Worm (Caenorhabditis elegans): ENCODE results near the gene snr-6.

DNA sequence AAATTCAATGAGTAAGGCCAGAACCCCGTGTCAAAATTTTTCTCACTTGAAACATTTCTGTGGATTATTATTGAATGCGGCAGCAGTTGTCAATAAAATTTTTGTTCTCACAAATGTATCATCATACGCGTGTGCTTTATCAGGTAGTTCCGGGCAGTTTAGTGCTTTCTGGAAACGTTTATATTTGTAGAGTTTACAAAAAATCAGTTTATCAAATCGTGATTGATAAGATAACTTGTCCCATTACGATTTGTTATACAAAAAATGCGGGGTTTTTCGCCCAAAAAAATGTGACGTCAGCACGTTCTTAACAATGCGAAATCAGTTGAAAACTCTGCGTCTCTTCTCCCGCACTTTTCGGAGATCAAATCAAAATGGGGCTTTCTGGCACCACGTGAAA is 15.8 kb upstream of the snr-6 start:
- no peak for TF ChIP-seq aly-2 (tag; optimal IDR thresholded peaks at IDR 0.05)
- no peak for TF ChIP-seq sem-4 (tag; optimal IDR thresholded peaks at IDR 0.05)
- no peak for TF ChIP-seq skn-1 (tag; optimal IDR thresholded peaks at IDR 0.05)
- TF ChIP-seq nhr-77 (tag; optimal IDR thresholded peaks at IDR 0.05), result no peak
- no peak for TF ChIP-seq nhr-11 (tag; optimal IDR thresholded peaks at IDR 0.05)
- no peak for TF ChIP-seq nhr-21 (tag; optimal IDR thresholded peaks at IDR 0.05)
- no peak for TF ChIP-seq nhr-237 (tag; optimal IDR thresholded peaks at IDR 0.05)
- TF ChIP-seq nhr-23 (tag; optimal IDR thresholded peaks at IDR 0.05), result no peak
- no peak for TF ChIP-seq ztf-11 (tag; optimal IDR thresholded peaks at IDR 0.05)
- TF ChIP-seq nhr-6 (tag; optimal IDR thresholded peaks at IDR 0.05), result no peak
- TF ChIP-seq mab-5 (tag; optimal IDR thresholded peaks at IDR 0.05), result no peak
- TF ChIP-seq lin-39 (tag; optimal IDR thresholded peaks at IDR 0.05), result no peak
- TF ChIP-seq fos-1 (tag; optimal IDR thresholded peaks at IDR 0.05), result peak; percentile 28

Measured in whole organism, L2 larva.